Worm (Caenorhabditis elegans) whole organism, L4 larva: ENCODE data around the gene acc-3.

Experiments used
- R02D3.7 ChIP-seq: fragments of 150-350 bp; sonication (generic microtip); optimal IDR thresholded peaks from 3 replicates; lab custom pipeline; 2014; ENCODE audit warnings: missing biosample characterization, missing genetic modification characterization
- Y75B8A.6 ChIP-seq: fragments of 200-800 bp; sonication (Bioruptor generic); IDR thresholded peaks from 2 replicates; pipeline ENCODE4 v1.3.6; 2022; ENCODE audit warnings: missing genetic modification reagents, missing genetic modification characterization, missing compliant biosample characterization
- aly-2 ChIP-seq: sonication (generic microtip); optimal IDR thresholded peaks from 2 replicates; lab custom pipeline; 2018; ENCODE audit warnings: missing biosample characterization, missing genetic modification characterization
- attf-4 ChIP-seq: sonication (generic microtip); optimal IDR thresholded peaks from 3 replicates; lab custom pipeline; 2017; ENCODE audit warnings: missing biosample characterization, missing genetic modification characterization
- cey-2 ChIP-seq: sonication (generic microtip); optimal IDR thresholded peaks from 3 replicates; lab custom pipeline; 2017; ENCODE audit warnings: missing genetic modification characterization, mild to moderate bottlenecking, missing compliant biosample characterization, antibody characterized with exemption, borderline replicate concordance; ENCODE audit not compliant: insufficient read depth
- egl-27 ChIP-seq: sonication (generic microtip); optimal IDR thresholded peaks from 3 replicates; lab custom pipeline; 2017; ENCODE audit warnings: missing biosample characterization, missing genetic modification reagents, missing genetic modification characterization
- lir-3 ChIP-seq: sonication (generic microtip); optimal IDR thresholded peaks from 2 replicates; lab custom pipeline; 2016; ENCODE audit warnings: mild to moderate bottlenecking, missing genetic modification characterization, missing compliant biosample characterization
- mdl-1 ChIP-seq, 2 experiments: fragments of 150-350 bp in 1 of 2; sonication (generic microtip) in 1 of 2; optimal IDR thresholded peaks; 2 replicates each; lab custom pipeline; 2014 to 2017; ENCODE audit warnings: missing biosample characterization in 2 of 2, missing genetic modification characterization in 2 of 2
- nhr-11 ChIP-seq: fragments of 150-350 bp; optimal IDR thresholded peaks from 2 replicates; lab custom pipeline; 2014; ENCODE audit warnings: missing biosample characterization, missing genetic modification characterization
- nhr-25 ChIP-seq: sonication (generic microtip); optimal IDR thresholded peaks from 2 replicates; lab custom pipeline; 2017; ENCODE audit warnings: missing genetic modification characterization, mild to moderate bottlenecking, missing compliant biosample characterization, antibody characterized with exemption, moderate library complexity, borderline replicate concordance; ENCODE audit not compliant: insufficient read depth
- skn-1 ChIP-seq: fragments of 150-350 bp; optimal IDR thresholded peaks from 2 replicates; lab custom pipeline; 2014; ENCODE audit warnings: missing biosample characterization, missing genetic modification characterization
- unc-39 ChIP-seq: sonication (generic microtip); optimal IDR thresholded peaks from 2 replicates; lab custom pipeline; 2017; ENCODE audit warnings: missing biosample characterization, missing genetic modification characterization

DNA sequence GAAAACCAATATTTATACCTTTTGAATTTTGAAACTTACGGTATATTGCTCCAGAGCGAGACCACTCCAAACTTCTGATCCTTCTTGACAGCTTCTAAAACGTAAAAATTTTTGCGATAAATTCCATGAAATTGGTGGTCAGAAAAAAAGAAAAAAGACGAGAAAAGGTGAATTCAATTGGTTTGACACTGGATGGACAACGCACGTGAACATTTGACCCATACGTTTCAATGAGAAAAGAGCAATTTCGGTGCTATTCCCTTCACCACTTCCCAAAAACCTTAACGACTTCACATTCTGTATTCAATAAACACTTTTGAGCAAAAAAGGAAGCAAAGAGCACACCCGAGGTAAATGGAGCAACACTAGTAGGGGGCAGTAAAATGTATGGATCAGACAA, at the start of gene acc-3:
- TF ChIP-seq mdl-1 (tag; optimal IDR thresholded peaks at IDR 0.05; lab: Kevin White, UChicago): no peak
- no peak for TF ChIP-seq R02D3.7 (tag; lab: Kevin White, UChicago)
- TF ChIP-seq lir-3: no peak
- TF ChIP-seq unc-39 (tag; lab: Kevin White, UChicago): no peak
- TF ChIP-seq egl-27 (tag; lab: Kevin White, UChicago): no peak
- TF ChIP-seq skn-1 (tag; lab: Kevin White, UChicago): no peak
- TF ChIP-seq nhr-25: no peak
- no peak for TF ChIP-seq aly-2 (tag; lab: Kevin White, UChicago)
- no peak for TF ChIP-seq cey-2 (tag; lab: Kevin White, UChicago)
- no peak for TF ChIP-seq nhr-11 (tag; lab: Kevin White, UChicago)
- no peak for TF ChIP-seq Y75B8A.6 (GFP tag; lab: Robert Waterston, UW)
- no peak for TF ChIP-seq attf-4
